Fruit fly (Drosophila melanogaster) whole organism, adult: ENCODE measurements around the gene eIF5B.

Experiments used
- CG11617 ChIP-seq: fragments of 200-800 bp; sonication (Bioruptor generic); optimal IDR thresholded peaks from 2 replicates; lab custom pipeline; 2017; ENCODE audit warnings: mild to moderate bottlenecking, missing biosample characterization, missing genetic modification reagents, missing genetic modification characterization
- CG12768 ChIP-seq: fragments of 200-800 bp; sonication (Bioruptor generic); optimal IDR thresholded peaks from 2 replicates; lab custom pipeline; 2017; ENCODE audit warnings: missing biosample characterization, missing genetic modification characterization, mild to moderate bottlenecking, moderate library complexity, missing genetic modification reagents
- CG14711 ChIP-seq: fragments of 200-800 bp; sonication (Bioruptor generic); optimal IDR thresholded peaks from 2 replicates; lab custom pipeline; 2018; ENCODE audit warnings: missing biosample characterization, mild to moderate bottlenecking, missing genetic modification characterization, moderate library complexity
- CG1620 ChIP-seq: fragments of 200-800 bp; sonication (Bioruptor generic); optimal IDR thresholded peaks from 2 replicates; lab custom pipeline; 2016; ENCODE audit warnings: missing biosample characterization, missing genetic modification characterization
- CG33017 ChIP-seq: fragments of 200-800 bp; sonication (Bioruptor generic); optimal IDR thresholded peaks from 2 replicates; lab custom pipeline; 2018; ENCODE audit warnings: missing biosample characterization, mild to moderate bottlenecking, missing genetic modification characterization, moderate library complexity
- CG5204 ChIP-seq: fragments of 200-800 bp; sonication (Bioruptor generic); optimal IDR thresholded peaks from 2 replicates; lab custom pipeline; 2016; ENCODE audit warnings: missing biosample characterization, missing genetic modification characterization
- CG7045 ChIP-seq: fragments of 200-800 bp; sonication (Bioruptor generic); optimal IDR thresholded peaks from 2 replicates; lab custom pipeline; 2017; ENCODE audit warnings: missing biosample characterization, mild to moderate bottlenecking, missing genetic modification characterization
- CG7101 ChIP-seq: fragments of 200-800 bp; sonication (Bioruptor generic); optimal IDR thresholded peaks from 2 replicates; lab custom pipeline; 2018; ENCODE audit warnings: missing biosample characterization, mild to moderate bottlenecking, missing genetic modification characterization, moderate library complexity
- Clk ChIP-seq: fragments of 200-800 bp; sonication (Bioruptor generic); optimal IDR thresholded peaks from 2 replicates; lab custom pipeline; 2017; ENCODE audit warnings: missing biosample characterization, missing genetic modification characterization
- Crg-1 ChIP-seq: fragments of 200-800 bp; sonication (Bioruptor generic); optimal IDR thresholded peaks from 2 replicates; lab custom pipeline; 2016; ENCODE audit warnings: missing biosample characterization, missing genetic modification characterization
- Hr96 ChIP-seq: fragments of 200-800 bp; sonication (Bioruptor generic); optimal IDR thresholded peaks from 2 replicates; lab custom pipeline; 2016; ENCODE audit warnings: missing biosample characterization, missing genetic modification characterization
- Mnt ChIP-seq: fragments of 200-800 bp; sonication (Bioruptor generic); optimal IDR thresholded peaks from 2 replicates; lab custom pipeline; 2016; ENCODE audit warnings: missing biosample characterization, mild to moderate bottlenecking, missing genetic modification characterization
- bab1 ChIP-seq: fragments of 200-800 bp; sonication (Bioruptor generic); optimal IDR thresholded peaks from 3 replicates; lab custom pipeline; 2019; ENCODE audit warnings: missing biosample characterization, mild to moderate bottlenecking, missing genetic modification characterization, moderate library complexity
- cic ChIP-seq: fragments of 200-800 bp; sonication (Bioruptor generic); optimal IDR thresholded peaks from 2 replicates; lab custom pipeline; 2017; ENCODE audit warnings: missing biosample characterization, mild to moderate bottlenecking, missing genetic modification characterization, moderate library complexity
- cnc ChIP-seq, 2 experiments: fragments of >200 bp; optimal IDR thresholded peaks; 2 replicates each; lab custom pipeline; 2017
- kay ChIP-seq: fragments of 200-800 bp; sonication (Bioruptor generic); peaks from one replicate; lab custom pipeline; 2016; ENCODE audit warnings: missing biosample characterization, missing genetic modification characterization, borderline replicate concordance
- ovo ChIP-seq: fragments of 200-800 bp; sonication (Bioruptor generic); optimal IDR thresholded peaks from 2 replicates; lab custom pipeline; 2016; ENCODE audit warnings: missing biosample characterization, missing genetic modification characterization
- pad ChIP-seq: fragments of 200-800 bp; sonication (Bioruptor generic); optimal IDR thresholded peaks from 3 replicates; lab custom pipeline; 2017; ENCODE audit warnings: missing biosample characterization, missing genetic modification characterization, mild to moderate bottlenecking, moderate library complexity, missing genetic modification reagents
- tj ChIP-seq: fragments of 200-800 bp; sonication (Bioruptor generic); optimal IDR thresholded peaks from 3 replicates; lab custom pipeline; 2017; ENCODE audit warnings: missing biosample characterization, mild to moderate bottlenecking, missing genetic modification characterization, moderate library complexity
- toe ChIP-seq: fragments of 200-800 bp; sonication (Bioruptor generic); optimal IDR thresholded peaks from 2 replicates; lab custom pipeline; 2016; ENCODE audit warnings: missing biosample characterization, missing genetic modification characterization

eIF5B gene

dm6 chr3L:3394854-3395723 lies 65.7 kb downstream of the eIF5B start:
- TF ChIP-seq toe (GFP tag; lab: Kevin White, UChicago) (no peak), tj (GFP tag; lab: Kevin White, UChicago) (peak; percentile 39)

DNA sequence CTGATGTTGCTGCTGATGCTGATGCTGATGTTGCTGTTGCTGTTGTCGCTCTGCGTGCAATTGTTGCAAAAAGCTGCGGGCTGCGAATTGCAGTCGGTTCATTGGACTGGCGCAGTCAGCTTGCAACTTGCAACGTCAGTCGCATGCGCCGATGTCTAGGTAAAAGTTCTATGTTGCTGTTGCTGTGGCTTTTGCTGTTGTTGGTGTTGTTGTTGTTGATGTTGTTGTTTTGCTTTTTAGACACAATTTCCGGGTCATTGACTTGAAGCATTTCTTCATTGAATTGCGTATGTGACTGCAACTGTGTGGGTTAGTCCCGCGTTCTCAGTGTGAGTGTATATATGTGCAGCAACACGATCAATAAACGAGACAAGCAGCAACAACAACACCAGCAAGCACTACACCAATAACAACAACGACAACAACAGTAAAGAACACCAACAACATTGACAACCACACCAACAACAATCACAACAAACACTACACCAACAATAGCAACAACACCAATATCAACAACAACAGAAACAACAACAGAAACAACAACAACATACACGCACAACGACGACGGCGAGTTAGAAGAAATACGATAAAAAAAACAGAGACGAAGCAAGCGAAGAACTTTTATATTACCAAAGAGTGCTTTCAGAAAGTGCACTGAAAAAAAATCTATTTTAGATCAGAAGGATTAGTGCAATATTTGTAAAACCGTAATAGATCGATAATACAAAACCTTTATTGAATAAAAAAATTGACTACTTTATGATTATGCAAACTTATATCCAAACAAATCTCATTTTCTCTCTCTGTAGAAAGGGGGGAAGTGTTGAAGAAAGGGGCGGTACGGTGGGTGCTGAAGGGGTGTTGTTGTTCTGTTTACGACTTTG lies 66.6 kb downstream of the eIF5B start:
- no peak for TF ChIP-seq tj (GFP tag; lab: Kevin White, UChicago)
- TF ChIP-seq cnc (optimal IDR thresholded peaks at IDR 0.05; lab: Kevin White, UChicago), result no peak
- no peak for TF ChIP-seq pad
- no peak for TF ChIP-seq CG33017 (tag; lab: Kevin White, UChicago)
- no peak for TF ChIP-seq CG14711 (tag; lab: Kevin White, UChicago)

- TF ChIP-seq CG33017 (tag; lab: Kevin White, UChicago) (no peak), Hr96 (GFP tag; lab: Kevin White, UChicago) (no peak), ovo (GFP tag; lab: Kevin White, UChicago) (no peak), CG5204 (GFP tag; lab: Kevin White, UChicago) (no peak), bab1 (GFP tag; lab: Kevin White, UChicago) (no peak), Crg-1 (GFP tag; lab: Kevin White, UChicago) (no peak), CG14711 (tag; lab: Kevin White, UChicago) (no peak), cnc (optimal IDR thresholded peaks at IDR 0.05; lab: Kevin White, UChicago) (no peak), CG11617 (GFP tag; lab: Kevin White, UChicago) (no peak), CG7101 (tag; lab: Kevin White, UChicago) (no peak), toe (GFP tag; lab: Kevin White, UChicago) (no peak), pad (no peak), CG1620 (no peak), kay (no peak), tj (GFP tag; lab: Kevin White, UChicago) (no peak)
Measured at dm6 chr3L:3391871-3392270, 68.9 kb downstream of the eIF5B start.

DNA sequence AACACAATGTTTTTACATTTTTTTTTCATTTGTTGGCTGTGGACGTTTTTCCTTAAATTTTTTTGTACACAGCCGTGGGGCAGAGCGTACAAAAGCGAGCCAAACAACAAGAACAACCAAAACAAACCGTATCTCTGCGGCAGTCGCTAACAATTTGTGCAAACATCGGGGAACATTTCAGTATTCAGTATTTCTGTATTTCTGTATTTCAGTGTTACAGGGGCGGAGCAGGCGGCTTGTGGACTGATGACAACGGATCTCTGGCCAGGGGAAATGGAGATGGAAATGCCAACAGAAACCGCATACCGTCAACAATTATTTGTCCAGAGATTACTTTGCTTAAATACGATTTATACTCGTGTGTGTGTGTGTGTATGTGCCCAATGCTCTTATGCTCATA lies 70.3 kb downstream of the eIF5B start:
- no peak for TF ChIP-seq CG7045 (GFP tag; lab: Kevin White, UChicago)
- no peak for TF ChIP-seq ovo (GFP tag; lab: Kevin White, UChicago)
- TF ChIP-seq cic (GFP tag; lab: Kevin White, UChicago), result no peak
- no peak for TF ChIP-seq cnc (optimal IDR thresholded peaks at IDR 0.05; lab: Kevin White, UChicago)
- no peak for TF ChIP-seq CG11617 (GFP tag; lab: Kevin White, UChicago)
- no peak for TF ChIP-seq Crg-1 (GFP tag; lab: Kevin White, UChicago)
- TF ChIP-seq toe (GFP tag; lab: Kevin White, UChicago), result no peak
- no peak for TF ChIP-seq CG1620
- TF ChIP-seq Hr96 (GFP tag; lab: Kevin White, UChicago), result no peak
- no peak for TF ChIP-seq kay
- no peak for TF ChIP-seq bab1 (GFP tag; lab: Kevin White, UChicago)
- TF ChIP-seq CG5204 (GFP tag; lab: Kevin White, UChicago), result no peak
- no peak for TF ChIP-seq pad
- TF ChIP-seq Mnt (GFP tag; lab: Kevin White, UChicago), result no peak

DNA sequence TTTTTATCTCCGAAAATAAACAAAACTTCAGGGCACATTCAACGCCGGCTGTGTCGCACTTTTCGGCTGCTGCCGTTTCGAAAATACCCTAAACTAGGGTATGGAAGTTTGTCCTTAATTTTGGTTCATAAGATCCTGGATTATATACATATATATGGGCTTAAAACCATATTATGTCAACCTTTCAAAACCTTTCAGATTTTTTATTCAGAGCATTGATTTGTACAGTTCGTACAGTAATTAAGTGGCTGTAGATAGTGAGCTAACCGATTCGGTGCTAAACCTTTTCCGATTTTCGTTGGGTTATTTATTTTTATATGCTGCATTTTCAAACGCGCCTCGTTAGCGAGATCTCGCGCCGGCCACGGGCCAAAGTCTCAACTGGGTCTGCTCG lies 71.1 kb downstream of the eIF5B start:
- no peak for TF ChIP-seq cnc (optimal IDR thresholded peaks at IDR 0.05; lab: Kevin White, UChicago)
- no peak for TF ChIP-seq CG5204 (GFP tag; lab: Kevin White, UChicago)
- TF ChIP-seq ovo (GFP tag; lab: Kevin White, UChicago), result no peak
- TF ChIP-seq Hr96 (GFP tag; lab: Kevin White, UChicago), result no peak
- no peak for TF ChIP-seq Clk (GFP tag; lab: Kevin White, UChicago)
- TF ChIP-seq CG12768 (GFP tag; lab: Kevin White, UChicago), result no peak
- TF ChIP-seq Crg-1 (GFP tag; lab: Kevin White, UChicago), result no peak
- TF ChIP-seq CG7101 (tag; lab: Kevin White, UChicago), result no peak
- no peak for TF ChIP-seq toe (GFP tag; lab: Kevin White, UChicago)
- TF ChIP-seq Mnt (GFP tag; lab: Kevin White, UChicago), result no peak
- no peak for TF ChIP-seq CG1620
- TF ChIP-seq CG14711 (tag; lab: Kevin White, UChicago), result no peak
